Fruit fly (Drosophila melanogaster) Kc167 (cell line): ENCODE measurements around the gene Sirt2.

Experiments used
- Sin3A ChIP-seq: fragments of >200 bp; optimal IDR thresholded peaks from 2 replicates; lab custom pipeline; 2018; ENCODE audit warnings: missing external identifiers
- h ChIP-seq: fragments of >200 bp; optimal IDR thresholded peaks from 3 replicates; lab custom pipeline; 2018; ENCODE audit warnings: missing external identifiers
- ttk ChIP-seq: sonication (Bioruptor generic); optimal IDR thresholded peaks from 2 replicates; lab custom pipeline; 2017; ENCODE audit warnings: missing external identifiers

DNA sequence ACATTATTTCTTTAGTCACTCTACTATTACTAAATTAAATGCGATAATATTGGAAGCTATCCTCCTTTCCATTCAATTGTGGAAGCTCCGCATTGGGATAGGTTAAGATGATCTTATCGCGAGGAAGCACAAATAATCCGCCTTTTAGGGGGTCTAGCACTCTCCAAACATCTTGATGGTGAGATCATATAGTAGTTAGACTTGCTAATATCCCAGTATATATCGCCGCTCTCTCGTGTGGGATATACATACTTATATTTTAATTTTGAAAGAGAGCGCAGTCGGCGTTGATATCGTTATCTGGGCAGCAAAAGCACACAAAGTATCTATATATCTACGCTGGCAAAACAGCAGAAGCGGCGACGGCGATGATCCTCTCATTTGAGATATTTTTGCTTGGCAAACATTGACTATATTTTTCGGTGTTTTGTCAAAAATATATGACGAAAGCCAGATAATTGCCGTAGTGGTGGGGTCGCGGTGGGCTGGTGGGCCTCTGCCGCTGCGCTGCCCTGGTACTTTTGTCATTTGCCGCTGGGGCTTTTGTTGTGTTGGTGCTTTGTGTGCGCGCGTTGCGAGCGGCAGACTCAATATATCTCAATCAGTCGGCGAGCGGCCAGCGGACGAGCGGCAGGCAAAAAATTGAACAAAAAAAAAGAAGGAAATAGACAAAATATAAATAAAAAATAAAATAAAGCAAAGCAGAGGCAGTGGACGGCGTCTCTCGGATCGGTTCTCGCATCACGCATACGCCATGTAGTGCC lies 10.7 kb upstream of the Sirt2 start:
- TF ChIP-seq ttk, result no peak
- TF ChIP-seq Sin3A (lab: Kevin White, UChicago), result no peak
- no peak for TF ChIP-seq h (lab: Kevin White, UChicago)
